Worm (Caenorhabditis elegans): ENCODE data around the gene Y65A5A.24.

- TF ChIP-seq ama-1 (optimal IDR thresholded peaks at IDR 0.05) (no peak), flt-1 (GFP tag; IDR thresholded peaks at IDR 0.05) (no peak), tra-4 (tag; optimal IDR thresholded peaks at IDR 0.05) (no peak), ets-7 (tag; optimal IDR thresholded peaks at IDR 0.05) (no peak), ceh-13 (GFP tag; optimal IDR thresholded peaks at IDR 0.05) (no peak), F13C5.2 (tag; optimal IDR thresholded peaks at IDR 0.05) (no peak), hmbx-1 (tag; optimal IDR thresholded peaks at IDR 0.05) (no peak), ceh-36 (tag; optimal IDR thresholded peaks at IDR 0.05) (no peak)
Measured at ce11 chrIV:16384665-16385064, 9.1 kb upstream of the Y65A5A.24 start.

Data from whole organism, early embryonic.